Fruit fly (Drosophila melanogaster) whole organism: Measurements from ENCODE around the gene hemo.

Experiments
- CG8478 ChIP-seq: fragments of >200 bp; optimal IDR thresholded peaks from 2 replicates; lab custom pipeline; 2018; ENCODE audit warnings: inconsistent platforms
- Dll ChIP-seq: fragments of >200 bp; optimal IDR thresholded peaks from 2 replicates; lab custom pipeline; 2017
- EcR ChIP-seq, 2 experiments: fragments of >200 bp; optimal IDR thresholded peaks; 2 replicates each; lab custom pipeline; 2017; ENCODE audit warnings: missing biosample characterization in 2 of 2, missing genetic modification characterization in 2 of 2, missing genetic modification reagents in 2 of 2
- pan ChIP-seq: fragments of >200 bp; optimal IDR thresholded peaks from 2 replicates; lab custom pipeline; 2017
- psq ChIP-seq: fragments of >200 bp; optimal IDR thresholded peaks from 2 replicates; lab custom pipeline; 2017
- usp ChIP-seq: fragments of >200 bp; optimal IDR thresholded peaks from 2 replicates; lab custom pipeline; 2017; ENCODE audit warnings: missing biosample characterization, missing genetic modification characterization, mixed read lengths

hemo gene

dm6 chr3R:18572240-18572803 lies 7.3 kb upstream of the hemo start:
- TF ChIP-seq CG8478 (lab: Kevin White, UChicago) (no peak), EcR (GFP tag; optimal IDR thresholded peaks at IDR 0.05; lab: Kevin White, UChicago) (no peak), Dll (lab: Kevin White, UChicago) (no peak), psq (lab: Kevin White, UChicago) (no peak), pan (no peak), usp (no peak)

dm6 chr3R:18559569-18559968 lies 5.4 kb downstream of the hemo start, which contains the start of gene CG7691:
TSS of gene CG7691 (plus strand) at chr3R:18559869.
- TF ChIP-seq CG8478 (lab: Kevin White, UChicago): no peak
- TF ChIP-seq Dll (lab: Kevin White, UChicago): no peak
- no peak for TF ChIP-seq psq (lab: Kevin White, UChicago)
- TF ChIP-seq EcR (GFP tag; optimal IDR thresholded peaks at IDR 0.05; lab: Kevin White, UChicago): no peak

- TF ChIP-seq Dll (lab: Kevin White, UChicago): no peak
- TF ChIP-seq pan: no peak
- no peak for TF ChIP-seq EcR (GFP tag; optimal IDR thresholded peaks at IDR 0.05; lab: Kevin White, UChicago)
Measured at dm6 chr3R:18548787-18549186, 16.2 kb downstream of the hemo start.

DNA sequence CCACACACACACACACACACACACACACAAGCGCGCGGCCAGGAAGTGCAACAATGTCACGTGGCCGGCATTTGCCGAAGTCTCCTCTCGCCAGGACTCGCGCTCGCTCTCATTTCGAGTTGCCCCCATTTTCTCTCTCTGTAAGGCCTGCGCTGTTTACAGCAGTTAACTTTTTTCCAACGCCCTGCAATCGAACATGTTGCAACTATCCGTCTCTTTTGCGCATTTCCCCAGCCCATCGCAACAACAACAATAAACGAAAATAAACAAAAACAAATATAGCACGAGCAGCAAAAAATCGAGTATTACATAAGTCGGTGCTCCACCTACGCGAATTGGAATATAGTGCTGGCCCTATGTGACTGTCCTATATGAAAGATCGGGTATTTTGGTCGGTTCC lies 18.0 kb downstream of the hemo start:
- TF ChIP-seq psq (lab: Kevin White, UChicago) (no peak), Dll (lab: Kevin White, UChicago) (no peak), CG8478 (lab: Kevin White, UChicago) (no peak), usp (no peak)

dm6 chr3R:18546159-18546558 lies 18.8 kb downstream of the hemo start:
- TF ChIP-seq pan: no peak
- no peak for TF ChIP-seq usp
- no peak for TF ChIP-seq Dll (lab: Kevin White, UChicago)
- no peak for TF ChIP-seq psq (lab: Kevin White, UChicago)
- no peak for TF ChIP-seq EcR (GFP tag; optimal IDR thresholded peaks at IDR 0.05; lab: Kevin White, UChicago)
- no peak for TF ChIP-seq CG8478 (lab: Kevin White, UChicago)

DNA sequence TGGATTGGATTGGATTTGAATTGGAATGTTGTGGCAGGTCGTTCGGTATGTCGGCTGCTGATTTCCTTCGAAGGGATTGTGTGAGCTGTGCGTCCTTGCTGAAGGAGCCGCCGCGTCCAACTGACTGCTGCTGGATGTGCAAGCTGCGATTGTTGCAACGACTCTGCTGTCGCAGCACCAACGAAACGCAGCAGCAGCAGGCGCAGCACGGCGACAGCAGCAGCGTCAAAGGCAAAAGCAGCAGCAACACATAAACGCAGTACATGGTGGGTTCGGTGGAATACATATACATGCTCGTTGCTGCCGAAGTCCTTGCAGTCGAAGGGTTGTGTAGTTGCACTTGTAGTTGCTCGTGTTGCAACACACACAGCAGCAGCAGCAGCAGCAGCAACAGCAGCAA lies 19.5 kb downstream of the hemo start, which contains the start of gene fru:
TSS of gene fru (minus strand) at position 101 of the 400 bp plus-strand sequence.
- TF ChIP-seq CG8478 (lab: Kevin White, UChicago): no peak
- TF ChIP-seq psq (lab: Kevin White, UChicago): no peak
- TF ChIP-seq EcR (GFP tag; optimal IDR thresholded peaks at IDR 0.05; lab: Kevin White, UChicago): no peak
- no peak for TF ChIP-seq Dll (lab: Kevin White, UChicago)
- no peak for TF ChIP-seq pan
- no peak for TF ChIP-seq usp

DNA sequence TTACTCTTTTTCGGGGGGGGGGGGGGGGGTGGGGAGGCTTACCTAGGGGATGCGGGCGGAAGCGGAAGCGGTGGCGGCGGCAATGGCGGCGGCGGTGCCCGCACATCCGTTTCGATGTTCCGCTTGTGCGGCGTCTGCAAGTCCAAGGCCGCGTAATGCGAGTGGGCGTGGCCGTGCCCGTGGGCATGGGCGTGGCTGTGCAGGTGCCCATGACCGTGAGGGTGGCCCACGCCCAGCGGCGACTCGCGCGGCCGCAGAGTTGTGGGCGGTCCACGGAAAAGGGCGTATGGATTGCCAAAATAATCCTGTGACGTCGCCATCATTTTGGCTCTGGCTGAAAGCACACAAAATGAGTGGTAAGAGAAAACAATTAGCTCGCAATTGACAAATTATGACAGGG lies 50.0 kb downstream of the hemo start:
- TF ChIP-seq Dll (lab: Kevin White, UChicago) (no peak), psq (lab: Kevin White, UChicago) (no peak), pan (no peak), CG8478 (lab: Kevin White, UChicago) (no peak), EcR (GFP tag; optimal IDR thresholded peaks at IDR 0.05; lab: Kevin White, UChicago) (no peak), usp (no peak)
